Fruit fly (Drosophila melanogaster) whole organism, embryonic: Measurements from ENCODE around the gene CG42585.

Source experiments
- ATbp ChIP-seq: fragments of 200-800 bp; sonication (Bioruptor generic); optimal IDR thresholded peaks from 2 replicates; lab custom pipeline; 2017; ENCODE audit warnings: missing biosample characterization, mild to moderate bottlenecking, missing genetic modification characterization, missing genetic modification reagents
- Abd-B ChIP-seq: fragments of 200-800 bp; sonication (Bioruptor generic); optimal IDR thresholded peaks from 2 replicates; lab custom pipeline; 2018; ENCODE audit warnings: missing biosample characterization, mild to moderate bottlenecking, missing genetic modification characterization, moderate library complexity
- CG10274 ChIP-seq: fragments of 200-800 bp; sonication (Bioruptor generic); optimal IDR thresholded peaks from 3 replicates; lab custom pipeline; 2017; ENCODE audit warnings: missing biosample characterization, mild to moderate bottlenecking, missing genetic modification characterization
- CG11085 ChIP-seq: fragments of 200-800 bp; sonication (Bioruptor generic); IDR thresholded peaks from 2 replicates; pipeline ENCODE4 v1.3.6; 2022; ENCODE audit warnings: missing biosample characterization, missing genetic modification characterization
- CG15269 ChIP-seq: fragments of 200-800 bp; sonication (Bioruptor generic); optimal IDR thresholded peaks from 2 replicates; lab custom pipeline; 2018; ENCODE audit warnings: missing biosample characterization, mild to moderate bottlenecking, missing genetic modification characterization, moderate library complexity
- CG17328 ChIP-seq: fragments of 200-800 bp; sonication (Bioruptor generic); IDR thresholded peaks from 2 replicates; pipeline ENCODE4 v1.3.6; 2022; ENCODE audit warnings: missing biosample characterization, missing genetic modification characterization
- CG17612 ChIP-seq: fragments of 200-800 bp; sonication (Bioruptor generic); IDR thresholded peaks from 2 replicates; pipeline ENCODE4 v1.3.6; 2022; ENCODE audit warnings: missing biosample characterization, missing genetic modification characterization
- CG1792 ChIP-seq: fragments of 200-800 bp; sonication (Bioruptor generic); optimal IDR thresholded peaks from 2 replicates; lab custom pipeline; 2016; ENCODE audit warnings: missing biosample characterization, missing genetic modification characterization
- CG32767 ChIP-seq: fragments of 200-800 bp; sonication (Bioruptor generic); IDR thresholded peaks from 2 replicates; pipeline ENCODE4 v1.3.6; 2022; ENCODE audit warnings: missing biosample characterization, missing genetic modification characterization
- CG7839 ChIP-seq: fragments of 200-800 bp; sonication (Bioruptor generic); optimal IDR thresholded peaks from 3 replicates; lab custom pipeline; 2018; ENCODE audit warnings: missing biosample characterization, mild to moderate bottlenecking, missing genetic modification characterization, moderate library complexity
- CG8281 ChIP-seq: fragments of 200-800 bp; sonication (Bioruptor generic); optimal IDR thresholded peaks from 2 replicates; lab custom pipeline; 2018; ENCODE audit warnings: missing biosample characterization, mild to moderate bottlenecking, missing genetic modification characterization, moderate library complexity
- CG8944 ChIP-seq: fragments of 200-800 bp; sonication (Bioruptor generic); optimal IDR thresholded peaks from 3 replicates; lab custom pipeline; 2016; ENCODE audit warnings: missing biosample characterization, missing genetic modification characterization
- CHES-1-like ChIP-seq: fragments of 200-800 bp; sonication (Bioruptor generic); optimal IDR thresholded peaks from 2 replicates; lab custom pipeline; 2016; ENCODE audit warnings: missing biosample characterization, missing genetic modification characterization
- Doc3 ChIP-seq: fragments of 200-800 bp; sonication (Bioruptor generic); IDR thresholded peaks from 3 replicates; pipeline ENCODE4 v1.3.6; 2022; ENCODE audit warnings: missing biosample characterization, missing genetic modification characterization; ENCODE audit not compliant: partially characterized antibody
- Dref ChIP-seq: fragments of 200-800 bp; sonication (Bioruptor generic); IDR thresholded peaks from 2 replicates; pipeline ENCODE4 v1.3.6; 2022; ENCODE audit warnings: missing biosample characterization, missing genetic modification characterization
- E2f2 ChIP-seq: fragments of 200-800 bp; sonication (Bioruptor generic); IDR thresholded peaks from 2 replicates; pipeline ENCODE4 v1.3.6; 2022; ENCODE audit warnings: missing biosample characterization, missing genetic modification characterization
- Ets97D ChIP-seq: fragments of 200-800 bp; sonication (Bioruptor generic); optimal IDR thresholded peaks from 3 replicates; lab custom pipeline; 2016; ENCODE audit warnings: missing biosample characterization, missing genetic modification characterization
- Gsc ChIP-seq: fragments of 200-800 bp; sonication (Bioruptor generic); IDR thresholded peaks from 2 replicates; pipeline ENCODE4 v1.3.6; 2022; ENCODE audit warnings: missing biosample characterization, missing genetic modification characterization
- Jarid2 ChIP-seq: fragments of 200-800 bp; sonication (Bioruptor generic); optimal IDR thresholded peaks from 3 replicates; lab custom pipeline; 2017; ENCODE audit warnings: mild to moderate bottlenecking, missing biosample characterization, missing genetic modification reagents, missing genetic modification characterization
- Sin3A ChIP-seq: fragments of >200 bp; optimal IDR thresholded peaks from 2 replicates; lab custom pipeline; 2018
- Ssrp ChIP-seq: fragments of 200-800 bp; sonication (Bioruptor generic); optimal IDR thresholded peaks from 2 replicates; lab custom pipeline; 2018; ENCODE audit warnings: missing biosample characterization, mild to moderate bottlenecking, missing genetic modification characterization, moderate library complexity
- al ChIP-seq: fragments of 200-800 bp; sonication (Bioruptor generic); IDR thresholded peaks from 2 replicates; pipeline ENCODE4 v1.3.6; 2022; ENCODE audit warnings: missing biosample characterization, missing genetic modification characterization
- aop ChIP-seq: fragments of 200-800 bp; sonication (Bioruptor generic); IDR thresholded peaks from 2 replicates; pipeline ENCODE4 v1.3.6; 2022; ENCODE audit warnings: missing biosample characterization, missing genetic modification characterization
- chif ChIP-seq, 2 experiments: fragments of 200-800 bp; sonication (Bioruptor generic); optimal IDR thresholded peaks; 3 replicates each; lab custom pipeline; 2016; ENCODE audit warnings: missing biosample characterization in 2 of 2, missing genetic modification characterization in 2 of 2
- crp ChIP-seq, 2 experiments: fragments of 200-800 bp; sonication (Bioruptor generic); optimal IDR thresholded peaks; 2 replicates in 1 of 2; 3 replicates in 1 of 2; lab custom pipeline; 2017; ENCODE audit warnings: missing biosample characterization in 2 of 2, missing genetic modification characterization in 2 of 2, mild to moderate bottlenecking in 1 of 2, moderate library complexity in 1 of 2
- dysf ChIP-seq: fragments of 200-800 bp; sonication (Bioruptor generic); IDR thresholded peaks from 3 replicates; pipeline ENCODE4 v1.3.6; 2022; ENCODE audit warnings: missing biosample characterization, missing genetic modification characterization
- eve ChIP-seq, 2 experiments: fragments of >200 bp; optimal IDR thresholded peaks; 2 replicates each; lab custom pipeline; 2017; ENCODE audit warnings: missing biosample characterization in 2 of 2, missing genetic modification characterization in 2 of 2
- fd3F ChIP-seq: fragments of 200-800 bp; sonication (Bioruptor generic); optimal IDR thresholded peaks from 2 replicates; lab custom pipeline; 2018; ENCODE audit warnings: missing biosample characterization, mild to moderate bottlenecking, missing genetic modification characterization, moderate library complexity
- fd96Cb ChIP-seq: fragments of 200-800 bp; sonication (Bioruptor generic); optimal IDR thresholded peaks from 2 replicates; lab custom pipeline; 2018; ENCODE audit warnings: missing biosample characterization, mild to moderate bottlenecking, missing genetic modification characterization, moderate library complexity
- gem ChIP-seq: fragments of 200-800 bp; sonication (Bioruptor generic); optimal IDR thresholded peaks from 2 replicates; lab custom pipeline; 2019; ENCODE audit warnings: missing biosample characterization, mild to moderate bottlenecking, missing genetic modification characterization, moderate library complexity
- gsb ChIP-seq: fragments of 200-800 bp; sonication (Bioruptor generic); IDR thresholded peaks from 2 replicates; pipeline ENCODE4 v1.3.6; 2022; ENCODE audit warnings: missing biosample characterization, missing genetic modification characterization
- gsb-n ChIP-seq: fragments of 200-800 bp; sonication (Bioruptor generic); optimal IDR thresholded peaks from 3 replicates; lab custom pipeline; 2018; ENCODE audit warnings: missing biosample characterization, mild to moderate bottlenecking, missing genetic modification characterization
- her ChIP-seq: fragments of 200-800 bp; sonication (Bioruptor generic); optimal IDR thresholded peaks from 2 replicates; lab custom pipeline; 2016; ENCODE audit warnings: missing biosample characterization, missing genetic modification characterization
- lmd ChIP-seq: fragments of 200-800 bp; sonication (Bioruptor generic); IDR thresholded peaks from 2 replicates; pipeline ENCODE4 v1.3.6; 2022; ENCODE audit warnings: missing biosample characterization, missing genetic modification characterization
- lov ChIP-seq, 2 experiments: fragments of 200-800 bp in 1 of 2; fragments of >200 bp in 1 of 2; sonication (Bioruptor generic) in 1 of 2; IDR thresholded peaks in 1 of 2; optimal IDR thresholded peaks in 1 of 2; 2 replicates in 1 of 2; 3 replicates in 1 of 2; pipeline versions ENCODE4 v1.3.6 to Lab custom; 2017 to 2022; ENCODE audit warnings: missing biosample characterization in 1 of 2, missing genetic modification characterization in 1 of 2
- oc ChIP-seq: fragments of 200-800 bp; sonication (Bioruptor generic); optimal IDR thresholded peaks from 2 replicates; lab custom pipeline; 2018; ENCODE audit warnings: missing biosample characterization, mild to moderate bottlenecking, missing genetic modification characterization, moderate library complexity
- otp ChIP-seq: fragments of 200-800 bp; sonication (Bioruptor generic); IDR thresholded peaks from 3 replicates; pipeline ENCODE4, ENCODE4 v1.3.6; 2022; ENCODE audit warnings: missing biosample characterization, missing genetic modification characterization
- p53 ChIP-seq: fragments of 200-800 bp; sonication (Bioruptor generic); optimal IDR thresholded peaks from 2 replicates; lab custom pipeline; 2016; ENCODE audit warnings: missing biosample characterization, missing genetic modification characterization
- pan ChIP-seq, 4 experiments: fragments of >200 bp in 3 of 4; fragments of 200-800 bp in 1 of 4; sonication (Bioruptor generic) in 1 of 4; optimal IDR thresholded peaks in 3 of 4; IDR thresholded peaks in 1 of 4; 2 replicates each; pipeline versions ENCODE4 v1.3.6 to Lab custom; 2017 to 2022; ENCODE audit warnings: missing biosample characterization in 2 of 4, missing genetic modification characterization in 2 of 4, mixed read lengths in 1 of 4
- prd ChIP-seq, 3 experiments: fragments of >200 bp in 2 of 3; fragments of 200-800 bp in 1 of 3; sonication (Bioruptor generic) in 1 of 3; optimal IDR thresholded peaks in 2 of 3; IDR thresholded peaks in 1 of 3; 2 replicates in 2 of 3; 3 replicates in 1 of 3; pipeline versions ENCODE4 v1.3.6 to Lab custom; 2017 to 2022; ENCODE audit warnings: missing biosample characterization in 1 of 3, missing genetic modification characterization in 1 of 3
- pros ChIP-seq: fragments of 200-800 bp; sonication (Bioruptor generic); optimal IDR thresholded peaks from 3 replicates; lab custom pipeline; 2019; ENCODE audit warnings: missing biosample characterization, mild to moderate bottlenecking, missing genetic modification characterization, moderate library complexity
- pzg ChIP-seq: fragments of 200-800 bp; sonication (Bioruptor generic); optimal IDR thresholded peaks from 3 replicates; lab custom pipeline; 2018; ENCODE audit warnings: missing biosample characterization, mild to moderate bottlenecking, missing genetic modification characterization, moderate library complexity
- row ChIP-seq: fragments of 200-800 bp; sonication (Bioruptor generic); IDR thresholded peaks from 3 replicates; pipeline ENCODE4 v1.3.6; 2022; ENCODE audit warnings: missing biosample characterization, missing genetic modification characterization
- sd ChIP-seq: fragments of 200-800 bp; sonication (Bioruptor generic); optimal IDR thresholded peaks from 3 replicates; lab custom pipeline; 2018; ENCODE audit warnings: missing biosample characterization, mild to moderate bottlenecking, missing genetic modification characterization, moderate library complexity
- sim ChIP-seq: fragments of 200-800 bp; sonication (Bioruptor generic); IDR thresholded peaks from 2 replicates; pipeline ENCODE4 v1.3.6; 2022; ENCODE audit warnings: missing biosample characterization, missing genetic modification characterization
- so ChIP-seq: fragments of 200-800 bp; sonication (Bioruptor generic); IDR thresholded peaks from 3 replicates; pipeline ENCODE4 v1.3.6; 2022; ENCODE audit warnings: missing biosample characterization, missing genetic modification characterization
- stwl ChIP-seq: fragments of 200-800 bp; sonication (Bioruptor generic); optimal IDR thresholded peaks from 3 replicates; lab custom pipeline; 2018; ENCODE audit warnings: missing biosample characterization, mild to moderate bottlenecking, missing genetic modification characterization, moderate library complexity
- tll ChIP-seq, 2 experiments: fragments of 200-800 bp in 1 of 2; fragments of >200 bp in 1 of 2; sonication (Bioruptor generic) in 1 of 2; optimal IDR thresholded peaks; 2 replicates each; lab custom pipeline; 2017 to 2019; ENCODE audit warnings: missing biosample characterization in 2 of 2, missing genetic modification characterization in 2 of 2, mild to moderate bottlenecking in 1 of 2, moderate library complexity in 1 of 2
- z ChIP-seq: fragments of 200-800 bp; sonication (Bioruptor generic); IDR thresholded peaks from 3 replicates; pipeline ENCODE4 v1.3.6; 2022; ENCODE audit warnings: missing biosample characterization, missing genetic modification characterization
- zfh2 ChIP-seq: fragments of 200-800 bp; sonication (Bioruptor generic); optimal IDR thresholded peaks from 2 replicates; lab custom pipeline; 2016; ENCODE audit warnings: missing biosample characterization, missing genetic modification characterization

The CG42585 gene

DNA sequence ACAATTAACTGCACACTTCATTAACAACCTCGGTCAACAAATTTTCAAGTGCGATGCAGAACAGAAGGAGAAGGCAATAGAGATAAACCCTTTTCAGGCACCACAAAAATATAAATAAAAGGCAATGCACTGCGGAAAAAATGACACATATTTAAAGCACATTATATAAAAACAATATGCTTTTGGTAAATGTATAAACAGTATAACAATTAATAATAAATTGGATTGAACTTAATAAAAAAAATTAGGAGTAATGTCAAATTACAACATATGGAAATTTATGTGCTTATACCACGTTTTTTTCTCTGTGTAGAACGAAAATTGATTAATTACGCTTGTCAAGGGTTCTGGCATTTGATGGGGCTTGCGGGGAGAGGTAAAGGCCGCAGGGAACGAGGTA, 48.9 kb upstream of the CG42585 start (continued):
- TF ChIP-seq al (no peak), gem (tag; lab: Kevin White, UChicago) (peak; percentile 43), Gsc (GFP tag; lab: Robert Waterston, UW) (no peak), so (GFP tag; lab: Robert Waterston, UW) (no peak), otp (no peak), Dref (GFP tag; lab: Robert Waterston, UW) (no peak), zfh2 (GFP tag; lab: Kevin White, UChicago) (no peak), CHES-1-like (GFP tag; lab: Kevin White, UChicago) (no peak), stwl (tag; lab: Kevin White, UChicago) (no peak), her (GFP tag; lab: Kevin White, UChicago) (no peak), Doc3 (GFP tag; lab: Robert Waterston, UW) (no peak), dysf (GFP tag; lab: Robert Waterston, UW) (no peak), fd3F (GFP tag; lab: Kevin White, UChicago) (no peak), E2f2 (GFP tag; lab: Robert Waterston, UW) (no peak), lmd (no peak), crp (GFP tag; optimal IDR thresholded peaks at IDR 0.05; lab: Kevin White, UChicago) (no peak), eve (GFP tag; optimal IDR thresholded peaks at IDR 0.05; lab: Kevin White, UChicago) (no peak), lov (optimal IDR thresholded peaks at IDR 0.05; lab: Kevin White, UChicago) (no peak), lov (GFP tag; IDR thresholded peaks at IDR 0.05; lab: Robert Waterston, UW) (no peak), CG11085 (GFP tag; lab: Robert Waterston, UW) (no peak), CG15269 (no peak), CG1792 (GFP tag; lab: Kevin White, UChicago) (no peak), Ets97D (GFP tag; lab: Kevin White, UChicago) (no peak), prd (optimal IDR thresholded peaks at IDR 0.05; lab: Kevin White, UChicago) (no peak), prd (GFP tag; IDR thresholded peaks at IDR 0.05; lab: Robert Waterston, UW) (0 out of 3 replicates have a peak, but pooled peaks have one; percentile 30), sd (tag; lab: Kevin White, UChicago) (no peak), CG32767 (GFP tag; lab: Robert Waterston, UW) (no peak), CG8944 (no peak), sim (GFP tag; lab: Robert Waterston, UW) (no peak), pan (optimal IDR thresholded peaks at IDR 0.05; lab: Kevin White, UChicago) (no peak), pan (GFP tag; optimal IDR thresholded peaks at IDR 0.05 in 1 of 2, IDR thresholded peaks at IDR 0.05 in 1 of 2) (no peak), Ssrp (tag; lab: Kevin White, UChicago) (peak; percentile 20), z (GFP tag; lab: Robert Waterston, UW) (no peak), oc (tag; lab: Kevin White, UChicago) (no peak), CG7839 (peak; percentile 47), ATbp (GFP tag; lab: Kevin White, UChicago) (no peak), row (GFP tag; lab: Robert Waterston, UW) (peak; percentile 50; the same call in 1 of the 3 replicates), pros (GFP tag; lab: Kevin White, UChicago) (no peak), aop (GFP tag; lab: Robert Waterston, UW) (no peak), p53 (GFP tag; lab: Kevin White, UChicago) (no peak), pzg (GFP tag; lab: Kevin White, UChicago) (no peak), gsb (no peak), fd96Cb (tag; lab: Kevin White, UChicago) (peak; percentile 51), Jarid2 (GFP tag; lab: Kevin White, UChicago) (no peak), tll (GFP tag; optimal IDR thresholded peaks at IDR 0.05; lab: Kevin White, UChicago) (no peak), Sin3A (lab: Kevin White, UChicago) (no peak), Abd-B (GFP tag; lab: Kevin White, UChicago) (peak; percentile 39), CG8281 (tag; lab: Kevin White, UChicago) (no peak), chif (GFP tag; optimal IDR thresholded peaks at IDR 0.05; lab: Kevin White, UChicago) (peak in 1 of 2 experiments; percentile 15), CG10274 (GFP tag; lab: Kevin White, UChicago) (no peak), CG17612 (GFP tag; lab: Robert Waterston, UW) (no peak), CG17328 (peak; percentile 50; the same call in 1 of the 2 replicates), gsb-n (tag; lab: Kevin White, UChicago) (peak; percentile 81)
